Fruit fly (Drosophila melanogaster) whole organism, embryonic: ENCODE results near the gene Pdh.

ENCODE experiments used
- Aef1 ChIP-seq: fragments of 200-800 bp; sonication (Bioruptor generic); IDR thresholded peaks from 3 replicates; pipeline ENCODE4 v1.3.6; 2022; ENCODE audit warnings: missing biosample characterization, missing genetic modification characterization
- Atf3 ChIP-seq: fragments of 200-800 bp; sonication (Bioruptor generic); optimal IDR thresholded peaks from 3 replicates; lab custom pipeline; 2016; ENCODE audit warnings: missing biosample characterization, missing genetic modification characterization
- Bgb ChIP-seq: fragments of 200-800 bp; sonication (Bioruptor generic); IDR thresholded peaks from 2 replicates; pipeline ENCODE4 v1.3.6; 2022; ENCODE audit warnings: missing biosample characterization, missing genetic modification characterization; ENCODE audit not compliant: partially characterized antibody
- BtbVII ChIP-seq: fragments of 200-800 bp; sonication (Bioruptor generic); optimal IDR thresholded peaks from 3 replicates; lab custom pipeline; 2017; ENCODE audit warnings: missing biosample characterization, mild to moderate bottlenecking, missing genetic modification characterization
- CG10321 ChIP-seq: fragments of 200-800 bp; sonication (Bioruptor generic); IDR thresholded peaks from 2 replicates; pipeline ENCODE4 v1.3.6; 2022; ENCODE audit warnings: missing biosample characterization, missing genetic modification characterization
- CG15696 ChIP-seq: fragments of 200-800 bp; sonication (Bioruptor generic); optimal IDR thresholded peaks from 2 replicates; lab custom pipeline; 2019; ENCODE audit warnings: missing biosample characterization, mild to moderate bottlenecking, missing genetic modification characterization, moderate library complexity
- CG18011 ChIP-seq: fragments of 200-800 bp; sonication (Bioruptor generic); optimal IDR thresholded peaks from 2 replicates; lab custom pipeline; 2017; ENCODE audit warnings: missing biosample characterization, missing genetic modification characterization, mild to moderate bottlenecking, moderate library complexity, missing genotype
- CG31441 ChIP-seq: fragments of 200-800 bp; sonication (Bioruptor generic); IDR thresholded peaks from 2 replicates; pipeline ENCODE4 v1.3.6; 2022; ENCODE audit warnings: missing biosample characterization, missing genetic modification characterization
- CG32772 ChIP-seq: fragments of 200-800 bp; sonication (Bioruptor generic); IDR thresholded peaks from 2 replicates; pipeline ENCODE4 v1.3.6; 2022; ENCODE audit warnings: missing biosample characterization, missing genetic modification characterization
- CG34224 ChIP-seq: fragments of 200-800 bp; sonication (Bioruptor generic); IDR thresholded peaks from 3 replicates; pipeline ENCODE4 v1.3.6; 2022; ENCODE audit warnings: missing biosample characterization, missing genetic modification characterization; ENCODE audit not compliant: partially characterized antibody
- CG5180 ChIP-seq: fragments of 200-800 bp; sonication (Bioruptor generic); optimal IDR thresholded peaks from 3 replicates; lab custom pipeline; 2017; ENCODE audit warnings: missing biosample characterization, missing genetic modification characterization, mild to moderate bottlenecking, moderate library complexity, missing genetic modification reagents
- CG8478 ChIP-seq: fragments of >200 bp; optimal IDR thresholded peaks from 2 replicates; lab custom pipeline; 2018
- CTCF ChIP-seq: fragments of 200-800 bp; sonication (Bioruptor generic); optimal IDR thresholded peaks from 2 replicates; lab custom pipeline; 2017; ENCODE audit warnings: missing biosample characterization, mild to moderate bottlenecking, missing genetic modification characterization, moderate library complexity
- CrebB ChIP-seq: fragments of 200-800 bp; sonication (Bioruptor generic); optimal IDR thresholded peaks from 3 replicates; lab custom pipeline; 2018; ENCODE audit warnings: missing biosample characterization, mild to moderate bottlenecking, missing genetic modification characterization
- D19A ChIP-seq: fragments of 200-800 bp; optimal IDR thresholded peaks from 3 replicates; lab custom pipeline; 2019; ENCODE audit warnings: missing biosample characterization, mild to moderate bottlenecking, missing genetic modification characterization, moderate library complexity
- Dip3 ChIP-seq: fragments of 200-800 bp; sonication (Bioruptor generic); optimal IDR thresholded peaks from 3 replicates; lab custom pipeline; 2016; ENCODE audit warnings: missing biosample characterization, missing genetic modification characterization
- H15 ChIP-seq: fragments of 200-800 bp; sonication (Bioruptor generic); IDR thresholded peaks from 3 replicates; pipeline ENCODE4 v1.3.6; 2022; ENCODE audit warnings: missing biosample characterization, missing genetic modification characterization
- HmgZ ChIP-seq: fragments of 200-800 bp; sonication (Bioruptor generic); optimal IDR thresholded peaks from 2 replicates; lab custom pipeline; 2018; ENCODE audit warnings: missing biosample characterization, mild to moderate bottlenecking, missing genetic modification characterization
- Hr3 ChIP-seq: fragments of 200-800 bp; sonication (Bioruptor generic); optimal IDR thresholded peaks from 3 replicates; lab custom pipeline; 2016; ENCODE audit warnings: missing biosample characterization, missing genetic modification characterization
- Hr51 ChIP-seq, 2 experiments: fragments of 200-800 bp; sonication (Bioruptor generic); optimal IDR thresholded peaks; 2 replicates in 1 of 2; 3 replicates in 1 of 2; lab custom pipeline; 2016 to 2018; ENCODE audit warnings: missing biosample characterization in 2 of 2, missing genetic modification characterization in 2 of 2, mild to moderate bottlenecking in 1 of 2, moderate library complexity in 1 of 2
- MTF-1 ChIP-seq: fragments of 200-800 bp; sonication (Bioruptor generic); optimal IDR thresholded peaks from 2 replicates; lab custom pipeline; 2018; ENCODE audit warnings: missing biosample characterization, mild to moderate bottlenecking, missing genetic modification characterization, borderline replicate concordance
- Max ChIP-seq: fragments of 200-800 bp; sonication (Bioruptor generic); optimal IDR thresholded peaks from 2 replicates; lab custom pipeline; 2016; ENCODE audit warnings: missing biosample characterization, mild to moderate bottlenecking, missing genetic modification characterization
- Opbp ChIP-seq: fragments of 200-800 bp; sonication (Bioruptor generic); IDR thresholded peaks from 3 replicates; pipeline ENCODE4 v1.3.6; 2022; ENCODE audit warnings: missing biosample characterization, missing genetic modification characterization; ENCODE audit not compliant: partially characterized antibody
- Pdp1 ChIP-seq, 2 experiments: fragments of 200-800 bp; sonication (Bioruptor generic); optimal IDR thresholded peaks; 3 replicates each; lab custom pipeline; 2016; ENCODE audit warnings: missing biosample characterization in 2 of 2, missing genetic modification characterization in 2 of 2, mild to moderate bottlenecking in 1 of 2, moderate library complexity in 1 of 2
- Sox100B ChIP-seq: fragments of 200-800 bp; sonication (Bioruptor generic); optimal IDR thresholded peaks from 3 replicates; lab custom pipeline; 2018; ENCODE audit warnings: missing biosample characterization, mild to moderate bottlenecking, missing genetic modification characterization
- bab2 ChIP-seq: fragments of 200-800 bp; sonication (Bioruptor generic); optimal IDR thresholded peaks from 2 replicates; lab custom pipeline; 2016; ENCODE audit warnings: missing biosample characterization, missing genetic modification characterization
- bowl ChIP-seq: fragments of 200-800 bp; sonication (Bioruptor generic); IDR thresholded peaks from 2 replicates; pipeline ENCODE4 v1.3.6; 2022; ENCODE audit warnings: missing biosample characterization, missing genetic modification characterization
- chm ChIP-seq: fragments of 200-800 bp; sonication (Bioruptor generic); IDR thresholded peaks from 2 replicates; pipeline ENCODE4 v1.3.6; 2022; ENCODE audit warnings: missing biosample characterization, missing genetic modification characterization
- ci ChIP-seq: fragments of 200-800 bp; sonication (Bioruptor generic); IDR thresholded peaks from 3 replicates; pipeline ENCODE4 v1.3.6; 2022; ENCODE audit warnings: missing biosample characterization, missing genetic modification characterization
- eve ChIP-seq, 2 experiments: fragments of >200 bp; optimal IDR thresholded peaks; 2 replicates each; lab custom pipeline; 2017; ENCODE audit warnings: missing biosample characterization in 2 of 2, missing genetic modification characterization in 2 of 2
- fd3F ChIP-seq: fragments of 200-800 bp; sonication (Bioruptor generic); optimal IDR thresholded peaks from 2 replicates; lab custom pipeline; 2018; ENCODE audit warnings: missing biosample characterization, mild to moderate bottlenecking, missing genetic modification characterization, moderate library complexity
- h ChIP-seq: fragments of >200 bp; optimal IDR thresholded peaks from 2 replicates; lab custom pipeline; 2017
- ham ChIP-seq: fragments of 200-800 bp; sonication (Bioruptor generic); IDR thresholded peaks from 2 replicates; pipeline ENCODE4 v1.3.6; 2022; ENCODE audit warnings: missing biosample characterization, missing genetic modification characterization
- hbn ChIP-seq: fragments of 200-800 bp; sonication (Bioruptor generic); IDR thresholded peaks from 2 replicates; pipeline ENCODE4 v1.3.6; 2022; ENCODE audit warnings: missing biosample characterization, missing genetic modification characterization; ENCODE audit not compliant: partially characterized antibody
- lov ChIP-seq, 2 experiments: fragments of 200-800 bp in 1 of 2; fragments of >200 bp in 1 of 2; sonication (Bioruptor generic) in 1 of 2; IDR thresholded peaks in 1 of 2; optimal IDR thresholded peaks in 1 of 2; 2 replicates in 1 of 2; 3 replicates in 1 of 2; pipeline versions ENCODE4 v1.3.6 to Lab custom; 2017 to 2022; ENCODE audit warnings: missing biosample characterization in 1 of 2, missing genetic modification characterization in 1 of 2
- mirr ChIP-seq: fragments of 200-800 bp; sonication (Bioruptor generic); optimal IDR thresholded peaks from 3 replicates; lab custom pipeline; 2018; ENCODE audit warnings: missing biosample characterization, mild to moderate bottlenecking, missing genetic modification characterization
- nerfin-2 ChIP-seq: fragments of 200-800 bp; sonication (Bioruptor generic); IDR thresholded peaks from 2 replicates; pipeline ENCODE4 v1.3.6; 2022; ENCODE audit warnings: missing biosample characterization, missing genetic modification characterization; ENCODE audit not compliant: partially characterized antibody
- otp ChIP-seq: fragments of 200-800 bp; sonication (Bioruptor generic); IDR thresholded peaks from 3 replicates; pipeline ENCODE4, ENCODE4 v1.3.6; 2022; ENCODE audit warnings: missing biosample characterization, missing genetic modification characterization
- prd ChIP-seq, 3 experiments: fragments of >200 bp in 2 of 3; fragments of 200-800 bp in 1 of 3; sonication (Bioruptor generic) in 1 of 3; optimal IDR thresholded peaks in 2 of 3; IDR thresholded peaks in 1 of 3; 2 replicates in 2 of 3; 3 replicates in 1 of 3; pipeline versions ENCODE4 v1.3.6 to Lab custom; 2017 to 2022; ENCODE audit warnings: missing biosample characterization in 1 of 3, missing genetic modification characterization in 1 of 3
- sim ChIP-seq: fragments of 200-800 bp; sonication (Bioruptor generic); IDR thresholded peaks from 2 replicates; pipeline ENCODE4 v1.3.6; 2022; ENCODE audit warnings: missing biosample characterization, missing genetic modification characterization

The Pdh gene

dm6 chr3L:16333013-16333412 is 21.1 kb downstream of the Pdh start, which contains the start of gene CG13056:
TSS of gene CG13056 (plus strand) at chr3L:16333313.
- no peak for TF ChIP-seq CG34224 (GFP tag; lab: Robert Waterston, UW)
- TF ChIP-seq lov (optimal IDR thresholded peaks at IDR 0.05; lab: Kevin White, UChicago): no peak
- TF ChIP-seq lov (GFP tag; IDR thresholded peaks at IDR 0.05; lab: Robert Waterston, UW): no peak
- no peak for TF ChIP-seq Pdp1 (GFP tag; optimal IDR thresholded peaks at IDR 0.05; lab: Kevin White, UChicago)
- TF ChIP-seq Aef1 (GFP tag; lab: Robert Waterston, UW): no peak
- TF ChIP-seq BtbVII (GFP tag; lab: Kevin White, UChicago): no peak
- TF ChIP-seq Hr3 (GFP tag; lab: Kevin White, UChicago): no peak
- no peak for TF ChIP-seq CG15696 (tag; lab: Kevin White, UChicago)
- TF ChIP-seq bab2 (GFP tag; lab: Kevin White, UChicago): no peak
- TF ChIP-seq Hr51 (GFP tag; optimal IDR thresholded peaks at IDR 0.05; lab: Kevin White, UChicago): no peak
- TF ChIP-seq bowl (GFP tag; lab: Robert Waterston, UW): no peak
- no peak for TF ChIP-seq nerfin-2 (GFP tag; lab: Robert Waterston, UW)
- no peak for TF ChIP-seq sim
- TF ChIP-seq Max (GFP tag; lab: Kevin White, UChicago): no peak
- TF ChIP-seq CG18011 (GFP tag; lab: Kevin White, UChicago): no peak
- TF ChIP-seq hbn (GFP tag; lab: Robert Waterston, UW): no peak
- no peak for TF ChIP-seq CrebB (tag; lab: Kevin White, UChicago)
- no peak for TF ChIP-seq CG32772 (GFP tag; lab: Robert Waterston, UW)
- no peak for TF ChIP-seq CG10321
- no peak for TF ChIP-seq prd (optimal IDR thresholded peaks at IDR 0.05; lab: Kevin White, UChicago)
- no peak for TF ChIP-seq prd (GFP tag; IDR thresholded peaks at IDR 0.05; lab: Robert Waterston, UW)
- no peak for TF ChIP-seq mirr (GFP tag; lab: Kevin White, UChicago)
- TF ChIP-seq, all 482 proteins: peak for 0

- TF ChIP-seq HmgZ (tag; lab: Kevin White, UChicago): no peak
- no peak for TF ChIP-seq Bgb (GFP tag; lab: Robert Waterston, UW)
- TF ChIP-seq CG5180 (GFP tag; lab: Kevin White, UChicago): no peak
- no peak for TF ChIP-seq ham (GFP tag; lab: Robert Waterston, UW)
- no peak for TF ChIP-seq h (lab: Kevin White, UChicago)
- TF ChIP-seq otp: no peak
- no peak for TF ChIP-seq CG8478 (lab: Kevin White, UChicago)
- TF ChIP-seq CTCF (GFP tag; lab: Kevin White, UChicago): no peak
- TF ChIP-seq MTF-1 (GFP tag; lab: Kevin White, UChicago): no peak
- TF ChIP-seq D19A (tag; lab: Kevin White, UChicago): no peak
- no peak for TF ChIP-seq Atf3 (GFP tag; lab: Kevin White, UChicago)
- TF ChIP-seq H15 (GFP tag; lab: Robert Waterston, UW): no peak
- TF ChIP-seq Sox100B (GFP tag; lab: Kevin White, UChicago): no peak
- TF ChIP-seq eve (GFP tag; optimal IDR thresholded peaks at IDR 0.05; lab: Kevin White, UChicago): no peak
- no peak for TF ChIP-seq Opbp (GFP tag; lab: Robert Waterston, UW)
- TF ChIP-seq chm: no peak
- no peak for TF ChIP-seq Dip3
- no peak for TF ChIP-seq CG31441
- TF ChIP-seq ci: no peak
- TF ChIP-seq fd3F (GFP tag; lab: Kevin White, UChicago): no peak
Measured at dm6 chr3L:16331633-16332032, 22.5 kb downstream of the Pdh start, which contains the start of gene retinin. TSS of gene retinin (plus strand) at chr3L:16331933.
